Worm (Caenorhabditis elegans) whole organism, L4/young adult: Measurements from ENCODE around the gene F38B6.2.

Experiments used
- W03F9.2 ChIP-seq: fragments of 150-350 bp; optimal IDR thresholded peaks from 2 replicates; lab custom pipeline; 2014; ENCODE audit warnings: missing biosample characterization, missing genetic modification characterization
- dao-5 ChIP-seq: sonication (generic microtip); optimal IDR thresholded peaks from 2 replicates; lab custom pipeline; 2016; ENCODE audit warnings: missing genotype, missing genetic modification characterization, moderate library complexity, missing compliant biosample characterization
- him-1 ChIP-seq: sonication (generic microtip); optimal IDR thresholded peaks from 2 replicates; lab custom pipeline; 2016; ENCODE audit warnings: missing genotype, missing genetic modification reagents, missing genetic modification characterization, missing compliant biosample characterization

DNA sequence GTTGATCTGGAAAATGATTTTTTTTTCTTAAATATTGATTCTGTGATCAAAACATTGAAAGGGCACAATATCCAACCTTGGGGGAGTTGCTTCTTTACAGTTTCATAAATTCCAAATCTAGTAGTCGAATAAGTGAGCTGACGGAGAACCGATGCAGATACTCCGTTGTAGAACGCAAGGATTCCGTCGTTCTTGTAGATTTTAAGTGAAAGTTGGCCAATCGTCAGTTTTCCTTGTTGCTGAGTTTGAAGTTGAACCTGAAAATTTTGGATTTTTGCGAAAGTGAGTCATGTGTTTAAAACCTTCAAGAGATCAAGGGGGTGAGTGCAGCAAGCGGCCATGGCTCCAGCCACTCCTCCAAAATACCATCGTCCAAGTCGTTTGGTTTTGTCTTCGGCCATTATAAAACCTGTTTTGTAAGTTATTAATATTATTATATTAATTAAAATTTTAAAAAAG is 27.0 kb downstream of the F38B6.2 start, which contains the start of gene slc-25A10:
- TF ChIP-seq dao-5 (tag; lab: Kevin White, UChicago) (no peak), him-1 (tag; lab: Kevin White, UChicago) (no peak), W03F9.2 (no peak)
